Worm (Caenorhabditis elegans) whole organism, L1 larva: ENCODE measurements around the gene F41H10.4.

Experiments
- C16A3.4 ChIP-seq: fragments of 150-350 bp; optimal IDR thresholded peaks from 2 replicates; lab custom pipeline; 2014; ENCODE audit warnings: missing biosample characterization, missing genetic modification characterization
- F16B12.6 ChIP-seq: fragments of 150-350 bp; optimal IDR thresholded peaks from 2 replicates; lab custom pipeline; 2014; ENCODE audit warnings: missing biosample characterization, missing genetic modification characterization
- alr-1 ChIP-seq: fragments of 200-800 bp; sonication (Bioruptor generic); optimal IDR thresholded peaks from 2 replicates; lab custom pipeline; 2018; ENCODE audit warnings: borderline replicate concordance, mild to moderate bottlenecking, missing genetic modification characterization, missing compliant biosample characterization
- blmp-1 ChIP-seq: fragments of 150-350 bp; optimal IDR thresholded peaks from 2 replicates; lab custom pipeline; 2014; ENCODE audit warnings: missing biosample characterization, missing genetic modification characterization
- ceh-63 ChIP-seq: fragments of 200-800 bp; sonication (Bioruptor generic); optimal IDR thresholded peaks from 2 replicates; lab custom pipeline; 2018; ENCODE audit warnings: mild to moderate bottlenecking, missing genetic modification characterization, missing compliant biosample characterization
- ceh-8 ChIP-seq: fragments of 200-800 bp; sonication (Bioruptor generic); optimal IDR thresholded peaks from 2 replicates; lab custom pipeline; 2018; ENCODE audit warnings: mild to moderate bottlenecking, missing genetic modification characterization, moderate library complexity, missing compliant biosample characterization
- ceh-82 ChIP-seq, 3 experiments: fragments of 150-350 bp in 1 of 3; sonication (generic microtip) in 2 of 3; optimal IDR thresholded peaks; 2 replicates each; lab custom pipeline; 2014 to 2017; ENCODE audit warnings: missing biosample characterization in 3 of 3, missing genetic modification characterization in 3 of 3
- ceh-90 ChIP-seq: sonication (generic microtip); optimal IDR thresholded peaks from 2 replicates; lab custom pipeline; 2016; ENCODE audit warnings: missing genetic modification characterization, missing compliant biosample characterization
- dsc-1 ChIP-seq: sonication (generic microtip); optimal IDR thresholded peaks from 2 replicates; lab custom pipeline; 2016; ENCODE audit warnings: mild to moderate bottlenecking, missing genetic modification characterization, missing compliant biosample characterization
- efl-1 ChIP-seq, 4 experiments: fragments of 150-350 bp; optimal IDR thresholded peaks in 3 of 4; peaks in 1 of 4; 1 replicate in 1 of 4; 2 replicates in 3 of 4; lab custom pipeline; 2014; ENCODE audit warnings: missing biosample characterization in 2 of 4, missing genetic modification characterization in 2 of 4, missing genetic modification reagents in 2 of 4
- elt-2 ChIP-seq: sonication (generic microtip); optimal IDR thresholded peaks from 2 replicates; lab custom pipeline; 2016; ENCODE audit warnings: missing genetic modification characterization, mild to moderate bottlenecking, inconsistent platforms, missing compliant biosample characterization, missing genetic modification reagents
- elt-3 ChIP-seq, 6 experiments: fragments of 150-350 bp in 1 of 6; sonication (generic microtip); optimal IDR thresholded peaks; 2 replicates each; lab custom pipeline; 2017 to 2018; ENCODE audit warnings: missing biosample characterization in 6 of 6, missing genetic modification characterization in 6 of 6, inconsistent platforms in 1 of 6
- fkh-10 ChIP-seq: sonication (generic microtip); optimal IDR thresholded peaks from 2 replicates; lab custom pipeline; 2017; ENCODE audit warnings: missing biosample characterization, missing genetic modification reagents, missing genetic modification characterization
- fkh-4 ChIP-seq: sonication (generic microtip); optimal IDR thresholded peaks from 2 replicates; lab custom pipeline; 2016; ENCODE audit warnings: missing compliant biosample characterization, missing genetic modification characterization, borderline replicate concordance
- fkh-8 ChIP-seq: sonication (generic microtip); optimal IDR thresholded peaks from 2 replicates; lab custom pipeline; 2016; ENCODE audit warnings: mild to moderate bottlenecking, missing genetic modification characterization, missing compliant biosample characterization
- fos-1 ChIP-seq: fragments of 150-350 bp; optimal IDR thresholded peaks from 2 replicates; lab custom pipeline; 2014; ENCODE audit warnings: missing biosample characterization, missing genetic modification characterization
- hlh-17 ChIP-seq: fragments of 200-800 bp; sonication (Bioruptor generic); optimal IDR thresholded peaks from 2 replicates; lab custom pipeline; 2018; ENCODE audit warnings: missing genetic modification characterization, mild to moderate bottlenecking, missing compliant biosample characterization, moderate library complexity, borderline replicate concordance
- irx-1 ChIP-seq: sonication (generic microtip); optimal IDR thresholded peaks from 2 replicates; lab custom pipeline; 2016; ENCODE audit warnings: missing genetic modification characterization, missing compliant biosample characterization
- isw-1 ChIP-seq: fragments of 200-800 bp; sonication (Bioruptor generic); IDR thresholded peaks from 2 replicates; pipeline ENCODE4 v1.3.6; 2022; ENCODE audit warnings: missing genetic modification characterization, missing compliant biosample characterization
- lin-14 ChIP-seq: fragments of 200-800 bp; sonication (Bioruptor generic); optimal IDR thresholded peaks from 2 replicates; lab custom pipeline; 2018; ENCODE audit warnings: mild to moderate bottlenecking, missing genetic modification characterization, moderate library complexity, missing compliant biosample characterization
- lin-15B ChIP-seq: fragments of 150-350 bp; sonication (generic microtip); optimal IDR thresholded peaks from 3 replicates; lab custom pipeline; 2014; ENCODE audit warnings: missing biosample characterization, missing genetic modification characterization
- lin-35 ChIP-seq, 2 experiments: fragments of 150-350 bp; optimal IDR thresholded peaks; 2 replicates each; lab custom pipeline; 2014; ENCODE audit warnings: missing biosample characterization in 2 of 2, missing genetic modification characterization in 2 of 2, missing genetic modification reagents in 2 of 2
- lin-39 ChIP-seq: fragments of 150-350 bp; optimal IDR thresholded peaks from 2 replicates; lab custom pipeline; 2014; ENCODE audit warnings: missing biosample characterization, missing genetic modification reagents, missing genetic modification characterization
- lsy-2 ChIP-seq, 2 experiments: fragments of 150-350 bp; optimal IDR thresholded peaks; 2 replicates each; lab custom pipeline; 2014; ENCODE audit warnings: missing biosample characterization in 2 of 2, missing genetic modification characterization in 2 of 2
- mab-9 ChIP-seq: fragments of 200-800 bp; sonication (Bioruptor generic); IDR thresholded peaks from 2 replicates; pipeline ENCODE4 v1.3.6; 2022; ENCODE audit warnings: missing genetic modification reagents, missing genetic modification characterization, missing compliant biosample characterization
- nhr-12 ChIP-seq: sonication (generic microtip); optimal IDR thresholded peaks from 2 replicates; lab custom pipeline; 2017; ENCODE audit warnings: missing biosample characterization, missing genetic modification characterization
- nhr-19 ChIP-seq: fragments of 200-800 bp; sonication (Bioruptor generic); conservative IDR thresholded peaks from 2 replicates; pipeline ENCODE4 v1.3.6; 2022; ENCODE audit warnings: missing genetic modification characterization, missing compliant biosample characterization
- nhr-71 ChIP-seq: sonication (generic microtip); optimal IDR thresholded peaks from 2 replicates; lab custom pipeline; 2016; ENCODE audit warnings: mild to moderate bottlenecking, missing genetic modification characterization, moderate library complexity, missing compliant biosample characterization
- nhr-85 ChIP-seq: sonication (generic microtip); peaks from one replicate; lab custom pipeline; 2016; ENCODE audit warnings: missing genetic modification characterization, inconsistent platforms, missing compliant biosample characterization
- nhr-90 ChIP-seq: sonication (generic microtip); optimal IDR thresholded peaks from 2 replicates; lab custom pipeline; 2016; ENCODE audit warnings: mild to moderate bottlenecking, missing genetic modification characterization, missing compliant biosample characterization; ENCODE audit not compliant: poor library complexity
- pag-3 ChIP-seq: sonication (generic microtip); optimal IDR thresholded peaks from 2 replicates; lab custom pipeline; 2017; ENCODE audit warnings: missing genetic modification characterization, mild to moderate bottlenecking, missing compliant biosample characterization, antibody characterized with exemption, borderline replicate concordance; ENCODE audit not compliant: insufficient read depth
- snpc-4 ChIP-seq: fragments of 150-350 bp; optimal IDR thresholded peaks from 2 replicates; lab custom pipeline; 2014; ENCODE audit warnings: missing biosample characterization, missing genetic modification characterization
- snu-23 ChIP-seq: sonication (generic microtip); optimal IDR thresholded peaks from 2 replicates; lab custom pipeline; 2016; ENCODE audit warnings: missing genetic modification characterization, missing compliant biosample characterization
- sox-4 ChIP-seq: sonication (generic microtip); optimal IDR thresholded peaks from 2 replicates; lab custom pipeline; 2016; ENCODE audit warnings: missing genetic modification characterization, missing compliant biosample characterization
- sptf-1 ChIP-seq: fragments of 150-350 bp; optimal IDR thresholded peaks from 2 replicates; lab custom pipeline; 2014; ENCODE audit warnings: missing biosample characterization, missing genetic modification characterization
- sup-37 ChIP-seq: fragments of 200-800 bp; sonication (Bioruptor generic); optimal IDR thresholded peaks from 2 replicates; lab custom pipeline; 2018; ENCODE audit warnings: mild to moderate bottlenecking, missing genetic modification characterization, missing compliant biosample characterization
- tlp-1 ChIP-seq: fragments of 150-350 bp; optimal IDR thresholded peaks from 2 replicates; lab custom pipeline; 2014; ENCODE audit warnings: missing biosample characterization, missing genetic modification characterization
- unc-30 ChIP-seq: sonication (generic microtip); optimal IDR thresholded peaks from 2 replicates; lab custom pipeline; 2017; ENCODE audit warnings: missing biosample characterization, missing genetic modification characterization
- unc-86 ChIP-seq: sonication (generic microtip); optimal IDR thresholded peaks from 2 replicates; lab custom pipeline; 2016; ENCODE audit warnings: missing genetic modification characterization, missing compliant biosample characterization
- unc-98 ChIP-seq: fragments of 200-800 bp; sonication (Bioruptor generic); IDR thresholded peaks from 2 replicates; pipeline ENCODE4 v1.3.6; 2022; ENCODE audit warnings: missing genetic modification characterization, missing compliant biosample characterization
- xbp-1 ChIP-seq: sonication (generic microtip); optimal IDR thresholded peaks from 2 replicates; lab custom pipeline; 2016; ENCODE audit warnings: missing genetic modification characterization, missing compliant biosample characterization
- zag-1 ChIP-seq: fragments of 150-350 bp; optimal IDR thresholded peaks from 2 replicates; lab custom pipeline; 2014; ENCODE audit warnings: missing biosample characterization, missing genetic modification characterization

Gene F41H10.4

DNA sequence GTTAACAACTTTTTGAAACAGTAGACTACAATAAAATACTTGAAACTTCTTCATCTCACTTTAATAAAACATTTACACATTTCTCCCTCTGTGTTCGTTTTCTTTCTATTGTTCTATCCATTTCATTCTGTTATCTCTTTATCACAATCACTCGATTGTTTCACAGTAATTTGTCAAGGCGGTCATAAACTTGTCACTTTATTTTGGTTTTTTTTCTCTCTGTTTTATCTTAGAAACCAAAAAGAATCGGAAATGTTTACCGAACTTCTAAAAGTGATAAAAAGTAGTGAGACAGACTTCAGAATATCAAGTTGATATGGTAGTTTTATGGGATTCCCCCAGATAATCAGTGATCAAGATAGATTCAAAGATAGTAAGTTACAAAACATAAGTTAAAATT, 25.1 kb upstream of the F41H10.4 start, which contains the start of gene Y4C6B.2:
Gene Y4C6B.2 (plus strand): TSS at position 320 of the 400 bp plus-strand sequence.
- no peak for TF ChIP-seq F16B12.6 (tag; lab: Kevin White, UChicago)
- no peak for TF ChIP-seq efl-1 (optimal IDR thresholded peaks at IDR 0.05; lab: Kevin White, UChicago)
- TF ChIP-seq efl-1 (GFP tag; optimal IDR thresholded peaks at IDR 0.05 in 1 of 2; lab: Kevin White, UChicago) = no peak
- no peak for TF ChIP-seq sup-37
- no peak for TF ChIP-seq lin-15B (tag; lab: Kevin White, UChicago)
- TF ChIP-seq blmp-1 (tag; lab: Kevin White, UChicago) = peak; percentile 65
- TF ChIP-seq lsy-2 (tag; optimal IDR thresholded peaks at IDR 0.05; lab: Kevin White, UChicago) = peak in 1 of 2 experiments; percentile 21
- TF ChIP-seq fos-1 (tag; lab: Kevin White, UChicago) = no peak
- no peak for TF ChIP-seq unc-30
- TF ChIP-seq sptf-1 (tag; lab: Kevin White, UChicago) = no peak
- TF ChIP-seq elt-3 (tag; optimal IDR thresholded peaks at IDR 0.05; lab: Kevin White, UChicago) = peak in 5 of 6 experiments; percentile 8 to 83 (median 11)
- TF ChIP-seq unc-98 (GFP tag; lab: Robert Waterston, UW) = no peak
- TF ChIP-seq unc-86 (tag; lab: Kevin White, UChicago) = no peak
- TF ChIP-seq nhr-85 (tag; lab: Kevin White, UChicago) = peak; percentile 76
- peak; percentile 15 for TF ChIP-seq lin-14 (GFP tag; lab: Kevin White, UChicago)
- no peak for TF ChIP-seq hlh-17 (GFP tag; lab: Kevin White, UChicago)

DNA sequence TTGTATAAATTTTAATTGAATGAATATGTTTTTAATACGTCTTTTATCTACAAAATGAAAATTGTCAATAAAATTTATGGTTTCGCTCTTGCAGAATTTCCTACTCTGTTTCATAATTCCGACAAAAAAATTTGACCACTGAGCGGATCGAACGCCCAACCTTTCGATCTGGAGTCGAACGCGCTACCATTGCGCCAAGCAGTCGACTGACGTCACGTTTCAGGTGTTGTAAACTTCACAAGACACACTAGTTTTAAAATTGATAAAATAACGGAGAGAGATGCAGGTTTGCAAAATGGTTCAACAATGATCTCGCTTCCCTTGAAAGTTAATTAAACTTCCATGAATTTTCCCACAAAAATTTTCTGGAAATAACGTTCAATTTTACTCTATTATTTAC, 20.2 kb upstream of the F41H10.4 start:
- no peak for TF ChIP-seq zag-1 (tag; lab: Kevin White, UChicago)
- peak in 1 of 2 experiments; percentile 65 for TF ChIP-seq lin-35 (GFP tag; optimal IDR thresholded peaks at IDR 0.05; lab: Kevin White, UChicago)
- no peak for TF ChIP-seq alr-1 (tag; lab: Kevin White, UChicago)
- TF ChIP-seq ceh-82 (tag; optimal IDR thresholded peaks at IDR 0.05; lab: Kevin White, UChicago) = no peak
- TF ChIP-seq nhr-85 (tag; lab: Kevin White, UChicago) = peak; percentile 55
- TF ChIP-seq fos-1 (tag; lab: Kevin White, UChicago) = no peak
- TF ChIP-seq nhr-12 = no peak
- TF ChIP-seq irx-1 (tag; lab: Kevin White, UChicago) = no peak
- no peak for TF ChIP-seq mab-9 (GFP tag; lab: Robert Waterston, UW)
- peak in 1 of 2 experiments; percentile 10 for TF ChIP-seq lsy-2 (tag; optimal IDR thresholded peaks at IDR 0.05; lab: Kevin White, UChicago)
- TF ChIP-seq snpc-4 = no peak
- TF ChIP-seq efl-1 (optimal IDR thresholded peaks at IDR 0.05; lab: Kevin White, UChicago) = no peak
- TF ChIP-seq efl-1 (GFP tag; optimal IDR thresholded peaks at IDR 0.05 in 1 of 2; lab: Kevin White, UChicago) = peak in 1 of 2 experiments; percentile 34
- no peak for TF ChIP-seq nhr-19 (GFP tag; lab: Robert Waterston, UW)
- TF ChIP-seq fkh-4 (tag; lab: Kevin White, UChicago) = no peak
- peak; percentile 21 for TF ChIP-seq snu-23 (GFP tag; lab: Kevin White, UChicago)
- TF ChIP-seq fkh-8 (tag; lab: Kevin White, UChicago) = no peak
- peak; percentile 52 for TF ChIP-seq nhr-90 (tag; lab: Kevin White, UChicago)
- peak; percentile 18 for TF ChIP-seq nhr-71 (tag; lab: Kevin White, UChicago)
- peak; percentile 10 for TF ChIP-seq xbp-1 (tag; lab: Kevin White, UChicago)
- TF ChIP-seq ceh-90 = no peak
- TF ChIP-seq dsc-1 (tag; lab: Kevin White, UChicago) = no peak
- TF ChIP-seq C16A3.4 (tag; lab: Kevin White, UChicago) = no peak

DNA sequence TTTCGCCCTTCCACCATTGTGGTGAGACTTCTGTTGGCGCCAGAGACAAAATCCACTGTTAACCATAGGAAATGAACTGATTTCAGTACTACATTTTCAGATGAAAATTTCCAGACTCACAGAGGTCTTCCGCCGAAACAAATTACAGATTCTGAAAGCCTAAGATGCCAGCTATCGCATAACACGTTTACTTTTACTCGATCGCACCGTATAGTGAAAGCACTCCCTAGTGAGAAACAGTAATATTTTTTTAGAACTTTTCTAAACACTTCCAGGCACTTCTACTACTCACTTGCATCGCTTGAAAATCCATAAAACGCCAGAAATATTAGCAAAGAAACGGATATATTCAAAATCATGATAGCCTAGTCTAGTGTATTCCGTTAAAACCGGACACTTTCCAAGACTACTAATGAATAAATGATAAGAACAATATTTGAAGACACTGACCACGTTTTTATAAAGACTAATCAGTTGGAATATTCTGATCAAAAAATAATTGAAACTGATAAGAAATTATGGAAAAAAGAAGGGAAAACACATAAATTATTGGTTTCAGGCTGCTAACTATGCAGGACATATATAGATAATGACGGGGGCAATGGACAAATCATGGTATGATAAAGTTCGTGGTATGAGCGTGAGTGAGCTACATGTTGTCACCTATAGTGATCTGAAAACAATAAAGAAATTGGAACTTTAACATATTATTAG, 13.7 kb upstream of the F41H10.4 start, which contains the start of gene gba-4:
Gene gba-4 (minus strand): TSS at position 418 of the 714 bp plus-strand sequence.
- TF ChIP-seq elt-2 = peak; percentile 78

DNA sequence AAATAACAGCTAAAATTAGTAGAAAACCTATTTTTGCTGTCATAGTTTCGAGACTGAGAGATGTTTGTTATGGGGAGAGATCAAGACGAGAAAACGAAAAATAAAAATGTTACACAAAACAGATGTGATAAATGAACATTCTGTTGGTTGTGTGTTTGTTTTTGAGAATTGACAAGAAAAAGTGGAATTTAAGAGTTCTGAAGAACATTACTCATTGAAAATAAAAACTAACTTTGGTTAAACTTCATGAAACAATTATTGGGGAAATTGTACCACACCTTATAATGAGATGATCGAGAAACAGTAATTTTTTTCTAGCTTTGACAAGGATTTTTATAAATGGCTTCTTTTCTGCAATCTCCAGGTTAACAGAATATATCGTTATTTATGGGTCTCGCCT, 11.0 kb upstream of the F41H10.4 start, which contains the start of gene Y4C6B.7:
Gene Y4C6B.7 (minus strand): TSS at position 101 of the 400 bp plus-strand sequence.
- TF ChIP-seq hlh-17 (GFP tag; lab: Kevin White, UChicago) = no peak
- no peak for TF ChIP-seq tlp-1 (tag; lab: Kevin White, UChicago)
- no peak for TF ChIP-seq unc-86 (tag; lab: Kevin White, UChicago)
- no peak for TF ChIP-seq elt-2
- TF ChIP-seq ceh-82 (tag; optimal IDR thresholded peaks at IDR 0.05; lab: Kevin White, UChicago) = no peak
- TF ChIP-seq ceh-8 (GFP tag; lab: Kevin White, UChicago) = no peak
- TF ChIP-seq lin-35 (GFP tag; optimal IDR thresholded peaks at IDR 0.05; lab: Kevin White, UChicago) = no peak
- TF ChIP-seq lin-39 (tag; lab: Kevin White, UChicago) = no peak
- no peak for TF ChIP-seq sox-4 (tag; lab: Kevin White, UChicago)
- no peak for TF ChIP-seq ceh-63
- TF ChIP-seq pag-3 (tag; lab: Kevin White, UChicago) = no peak
- no peak for TF ChIP-seq fkh-10 (GFP tag; lab: Kevin White, UChicago)
- TF ChIP-seq isw-1 (GFP tag; lab: Robert Waterston, UW) = no peak
- no peak for TF ChIP-seq snu-23 (GFP tag; lab: Kevin White, UChicago)
- TF ChIP-seq irx-1 (tag; lab: Kevin White, UChicago) = no peak
